Fruit fly (Drosophila melanogaster) whole organism, embryonic: ENCODE results near the gene rdhB.

Experiments
- Antp ChIP-seq: fragments of 200-800 bp; sonication (Bioruptor generic); optimal IDR thresholded peaks from 3 replicates; lab custom pipeline; 2016; ENCODE audit warnings: missing biosample characterization, missing genetic modification characterization
- CG10209 ChIP-seq: fragments of 200-800 bp; sonication (Bioruptor generic); optimal IDR thresholded peaks from 3 replicates; lab custom pipeline; 2017; ENCODE audit warnings: missing biosample characterization, mild to moderate bottlenecking, missing genetic modification characterization, missing genetic modification reagents
- CG13287 ChIP-seq: fragments of 200-800 bp; sonication (Bioruptor generic); IDR thresholded peaks from 2 replicates; pipeline ENCODE4 v1.3.6; 2022; ENCODE audit warnings: missing biosample characterization, missing genetic modification characterization; ENCODE audit not compliant: partially characterized antibody
- CG17186 ChIP-seq: fragments of 200-800 bp; sonication (Bioruptor generic); optimal IDR thresholded peaks from 3 replicates; lab custom pipeline; 2017; ENCODE audit warnings: missing biosample characterization, missing genetic modification reagents, missing genetic modification characterization
- CG2678 ChIP-seq: fragments of 200-800 bp; sonication (Bioruptor generic); optimal IDR thresholded peaks from 3 replicates; lab custom pipeline; 2019; ENCODE audit warnings: missing biosample characterization, mild to moderate bottlenecking, missing genetic modification characterization, moderate library complexity
- CG30020 ChIP-seq: fragments of 200-800 bp; optimal IDR thresholded peaks from 2 replicates; lab custom pipeline; 2019; ENCODE audit warnings: missing biosample characterization, mild to moderate bottlenecking, missing genetic modification characterization, moderate library complexity
- CG33557 ChIP-seq: fragments of 200-800 bp; sonication (Bioruptor generic); optimal IDR thresholded peaks from 2 replicates; lab custom pipeline; 2019; ENCODE audit warnings: missing biosample characterization, mild to moderate bottlenecking, missing genetic modification characterization, moderate library complexity
- CG34376 ChIP-seq: fragments of 200-800 bp; sonication (Bioruptor generic); optimal IDR thresholded peaks from 2 replicates; lab custom pipeline; 2018; ENCODE audit warnings: missing biosample characterization, mild to moderate bottlenecking, missing genetic modification characterization
- CG3726 ChIP-seq: fragments of 200-800 bp; sonication (Bioruptor generic); IDR thresholded peaks from 3 replicates; pipeline ENCODE4, ENCODE4 v1.3.6; 2022; ENCODE audit warnings: missing biosample characterization, missing genetic modification characterization
- CG3838 ChIP-seq: fragments of 200-800 bp; sonication (Bioruptor generic); optimal IDR thresholded peaks from 3 replicates; lab custom pipeline; 2016; ENCODE audit warnings: missing biosample characterization, missing genetic modification characterization
- CG4424 ChIP-seq: fragments of 200-800 bp; sonication (Bioruptor generic); optimal IDR thresholded peaks from 3 replicates; lab custom pipeline; 2016; ENCODE audit warnings: missing biosample characterization, missing genetic modification characterization
- CG6272 ChIP-seq: fragments of 200-800 bp; sonication (Bioruptor generic); IDR thresholded peaks from 2 replicates; pipeline ENCODE4 v1.3.6; 2022; ENCODE audit warnings: missing biosample characterization, missing genetic modification characterization
- CG9817 ChIP-seq: fragments of 200-800 bp; sonication (Bioruptor generic); optimal IDR thresholded peaks from 2 replicates; lab custom pipeline; 2018; ENCODE audit warnings: missing biosample characterization, mild to moderate bottlenecking, missing genetic modification characterization, moderate library complexity
- D ChIP-seq, 2 experiments: fragments of 200-800 bp in 1 of 2; fragments of >200 bp in 1 of 2; sonication (Bioruptor generic) in 1 of 2; optimal IDR thresholded peaks; 2 replicates in 1 of 2; 3 replicates in 1 of 2; lab custom pipeline; 2017; ENCODE audit warnings: mild to moderate bottlenecking in 1 of 2, missing biosample characterization in 1 of 2, missing genetic modification characterization in 1 of 2, missing genetic modification reagents in 1 of 2
- Dbx ChIP-seq: fragments of 200-800 bp; sonication (Bioruptor generic); IDR thresholded peaks from 3 replicates; pipeline ENCODE4 v1.3.6; 2022; ENCODE audit warnings: missing biosample characterization, missing genetic modification characterization
- Dfd ChIP-seq, 2 experiments: fragments of >200 bp; optimal IDR thresholded peaks; 2 replicates each; lab custom pipeline; 2017; ENCODE audit warnings: missing biosample characterization in 2 of 2, missing genetic modification characterization in 2 of 2
- Dp ChIP-seq: fragments of 200-800 bp; sonication (Bioruptor generic); optimal IDR thresholded peaks from 2 replicates; lab custom pipeline; 2018; ENCODE audit warnings: missing biosample characterization, mild to moderate bottlenecking, missing genetic modification characterization, moderate library complexity
- Hmr ChIP-seq: fragments of 200-800 bp; sonication (Bioruptor generic); optimal IDR thresholded peaks from 3 replicates; lab custom pipeline; 2017; ENCODE audit warnings: mild to moderate bottlenecking, missing biosample characterization, missing genetic modification reagents, missing genetic modification characterization
- Hmx ChIP-seq: fragments of 200-800 bp; sonication (Bioruptor generic); optimal IDR thresholded peaks from 2 replicates; lab custom pipeline; 2016; ENCODE audit warnings: missing biosample characterization, missing genetic modification characterization
- Lhr ChIP-seq: fragments of 200-800 bp; sonication (Bioruptor generic); optimal IDR thresholded peaks from 3 replicates; lab custom pipeline; 2017; ENCODE audit warnings: mild to moderate bottlenecking, missing biosample characterization, missing genetic modification reagents, missing genetic modification characterization
- Med ChIP-seq: fragments of 200-800 bp; sonication (Bioruptor generic); peaks from one replicate; lab custom pipeline; 2016; ENCODE audit warnings: missing biosample characterization, missing genetic modification characterization, mild to moderate bottlenecking, inconsistent platforms, moderate library complexity
- NC2α ChIP-seq: fragments of 200-800 bp; sonication (Bioruptor generic); optimal IDR thresholded peaks from 2 replicates; lab custom pipeline; 2016; ENCODE audit warnings: missing biosample characterization, missing genetic modification characterization
- Oaz ChIP-seq: fragments of 200-800 bp; sonication (Bioruptor generic); IDR thresholded peaks from 2 replicates; pipeline ENCODE4 v1.3.6; 2022; ENCODE audit warnings: missing biosample characterization, missing genetic modification characterization
- Pdp1 ChIP-seq, 2 experiments: fragments of 200-800 bp; sonication (Bioruptor generic); optimal IDR thresholded peaks; 3 replicates each; lab custom pipeline; 2016; ENCODE audit warnings: missing biosample characterization in 2 of 2, missing genetic modification characterization in 2 of 2, mild to moderate bottlenecking in 1 of 2, moderate library complexity in 1 of 2
- Ptx1 ChIP-seq: fragments of 200-800 bp; sonication (Bioruptor generic); IDR thresholded peaks from 2 replicates; pipeline ENCODE4 v1.3.6; 2022; ENCODE audit warnings: missing biosample characterization, missing genetic modification characterization
- Rfx ChIP-seq: fragments of 200-800 bp; sonication (Bioruptor generic); IDR thresholded peaks from 2 replicates; pipeline ENCODE4 v1.3.6; 2022; ENCODE audit warnings: missing biosample characterization, missing genetic modification characterization
- Spps ChIP-seq: fragments of 200-800 bp; sonication (Bioruptor generic); optimal IDR thresholded peaks from 2 replicates; lab custom pipeline; 2018; ENCODE audit warnings: missing biosample characterization, mild to moderate bottlenecking, missing genetic modification characterization
- Ssrp ChIP-seq: fragments of 200-800 bp; sonication (Bioruptor generic); optimal IDR thresholded peaks from 2 replicates; lab custom pipeline; 2018; ENCODE audit warnings: missing biosample characterization, mild to moderate bottlenecking, missing genetic modification characterization, moderate library complexity
- Tbp ChIP-seq: fragments of >200 bp; optimal IDR thresholded peaks from 2 replicates; lab custom pipeline; 2018; ENCODE audit warnings: missing biosample characterization, missing genetic modification characterization
- Trl ChIP-seq, 3 experiments: fragments of >200 bp in 2 of 3; fragments of 200-800 bp in 1 of 3; sonication (Bioruptor generic) in 1 of 3; optimal IDR thresholded peaks; 2 replicates in 1 of 3; 3 replicates in 2 of 3; lab custom pipeline; 2016 to 2017; ENCODE audit warnings: missing biosample characterization in 1 of 3, missing genetic modification characterization in 1 of 3
- Xrp1 ChIP-seq: fragments of 200-800 bp; sonication (Bioruptor generic); IDR thresholded peaks from 2 replicates; pipeline ENCODE4 v1.3.6; 2022; ENCODE audit warnings: missing biosample characterization, missing genetic modification characterization
- az2 ChIP-seq: fragments of 200-800 bp; sonication (Bioruptor generic); optimal IDR thresholded peaks from 3 replicates; lab custom pipeline; 2016; ENCODE audit warnings: missing biosample characterization, missing genetic modification characterization
- bcd ChIP-seq: fragments of 200-800 bp; sonication (Bioruptor generic); optimal IDR thresholded peaks from 2 replicates; lab custom pipeline; 2017; ENCODE audit warnings: missing biosample characterization, mild to moderate bottlenecking, missing genetic modification characterization
- br ChIP-seq: fragments of >200 bp; optimal IDR thresholded peaks from 2 replicates; lab custom pipeline; 2017
- cg ChIP-seq: fragments of 200-800 bp; sonication (Bioruptor generic); optimal IDR thresholded peaks from 3 replicates; lab custom pipeline; 2019; ENCODE audit warnings: missing biosample characterization, mild to moderate bottlenecking, missing genetic modification characterization, moderate library complexity
- corto ChIP-seq: fragments of 200-800 bp; sonication (Bioruptor generic); optimal IDR thresholded peaks from 2 replicates; lab custom pipeline; 2016; ENCODE audit warnings: missing biosample characterization, mild to moderate bottlenecking, missing genetic modification characterization, moderate library complexity
- crc ChIP-seq: fragments of 200-800 bp; sonication (Bioruptor generic); optimal IDR thresholded peaks from 2 replicates; lab custom pipeline; 2016; ENCODE audit warnings: missing biosample characterization, missing genetic modification characterization
- danr ChIP-seq: fragments of 200-800 bp; sonication (Bioruptor generic); IDR thresholded peaks from 2 replicates; pipeline ENCODE4 v1.3.6; 2022; ENCODE audit warnings: missing biosample characterization, missing genetic modification characterization
- en ChIP-seq: fragments of 200-800 bp; sonication (Bioruptor generic); optimal IDR thresholded peaks from 2 replicates; lab custom pipeline; 2016; ENCODE audit warnings: missing biosample characterization, missing genetic modification characterization
- gcm2 ChIP-seq: fragments of 200-800 bp; sonication (Bioruptor generic); optimal IDR thresholded peaks from 2 replicates; lab custom pipeline; 2016; ENCODE audit warnings: missing biosample characterization, missing genetic modification characterization
- ken ChIP-seq: fragments of 200-800 bp; sonication (Bioruptor generic); IDR thresholded peaks from 3 replicates; pipeline ENCODE4 v1.3.6; 2022; ENCODE audit warnings: missing biosample characterization, missing genetic modification characterization
- lov ChIP-seq, 2 experiments: fragments of 200-800 bp in 1 of 2; fragments of >200 bp in 1 of 2; sonication (Bioruptor generic) in 1 of 2; IDR thresholded peaks in 1 of 2; optimal IDR thresholded peaks in 1 of 2; 2 replicates in 1 of 2; 3 replicates in 1 of 2; pipeline versions ENCODE4 v1.3.6 to Lab custom; 2017 to 2022; ENCODE audit warnings: missing biosample characterization in 1 of 2, missing genetic modification characterization in 1 of 2
- nom ChIP-seq: fragments of 200-800 bp; sonication (Bioruptor generic); optimal IDR thresholded peaks from 2 replicates; lab custom pipeline; 2017; ENCODE audit warnings: missing biosample characterization, missing genetic modification characterization, mild to moderate bottlenecking, moderate library complexity, missing genetic modification reagents
- pum ChIP-seq: fragments of 200-800 bp; sonication (Bioruptor generic); optimal IDR thresholded peaks from 2 replicates; lab custom pipeline; 2016; ENCODE audit warnings: missing biosample characterization, missing genetic modification characterization
- rib ChIP-seq: fragments of 200-800 bp; sonication (Bioruptor generic); IDR thresholded peaks from 2 replicates; pipeline ENCODE4 v1.3.6; 2022; ENCODE audit warnings: missing biosample characterization, missing genetic modification characterization
- so ChIP-seq: fragments of 200-800 bp; sonication (Bioruptor generic); IDR thresholded peaks from 3 replicates; pipeline ENCODE4 v1.3.6; 2022; ENCODE audit warnings: missing biosample characterization, missing genetic modification characterization
- sob ChIP-seq: fragments of 200-800 bp; sonication (Bioruptor generic); IDR thresholded peaks from 2 replicates; pipeline ENCODE4 v1.3.6; 2022; ENCODE audit warnings: missing biosample characterization, missing genetic modification characterization
- tio ChIP-seq: fragments of 200-800 bp; sonication (Bioruptor generic); optimal IDR thresholded peaks from 2 replicates; lab custom pipeline; 2017; ENCODE audit warnings: missing biosample characterization, missing genetic modification characterization, inconsistent platforms
- vvl ChIP-seq: fragments of 200-800 bp; sonication (Bioruptor generic); IDR thresholded peaks from 2 replicates; pipeline ENCODE4 v1.3.6; 2022; ENCODE audit warnings: missing biosample characterization, missing genetic modification characterization
- zfh1 ChIP-seq: fragments of 200-800 bp; sonication (Bioruptor generic); IDR thresholded peaks from 3 replicates; pipeline ENCODE4 v1.3.6; 2022; ENCODE audit warnings: missing biosample characterization, missing genetic modification characterization

Gene rdhB

DNA sequence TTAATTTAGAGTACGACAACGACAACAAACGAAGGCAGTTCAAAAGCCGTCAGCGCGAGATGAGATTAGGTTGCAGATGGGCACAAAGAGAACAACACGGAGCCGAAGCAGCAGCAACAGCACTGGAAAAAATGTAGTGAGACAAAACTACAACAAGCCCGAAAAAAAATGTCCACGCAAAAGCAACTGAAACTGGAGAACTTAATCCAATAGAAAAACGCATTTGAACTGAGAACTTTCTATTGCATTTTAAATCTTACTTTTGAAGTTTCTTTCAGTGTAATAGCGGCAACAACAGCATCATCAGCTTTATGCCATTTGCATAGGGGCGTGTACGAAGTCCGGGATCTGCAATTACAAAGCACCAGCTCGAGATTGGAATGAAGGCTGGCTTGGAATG lies 12.0 kb upstream of the rdhB start:
- TF ChIP-seq CG3726 (GFP tag; lab: Robert Waterston, UW), result no peak
- TF ChIP-seq cg (GFP tag; lab: Kevin White, UChicago), result no peak
- TF ChIP-seq lov (optimal IDR thresholded peaks at IDR 0.05; lab: Kevin White, UChicago), result no peak
- no peak for TF ChIP-seq lov (GFP tag; IDR thresholded peaks at IDR 0.05; lab: Robert Waterston, UW)
- TF ChIP-seq bcd (GFP tag; lab: Kevin White, UChicago), result no peak
- no peak for TF ChIP-seq en
- peak; percentile 59 for TF ChIP-seq Xrp1 (GFP tag; lab: Robert Waterston, UW)
- no peak for TF ChIP-seq CG6272 (GFP tag; lab: Robert Waterston, UW)
- peak; percentile 24 for TF ChIP-seq Hmr (GFP tag; lab: Kevin White, UChicago)
- peak; percentile 33 for TF ChIP-seq nom (GFP tag; lab: Kevin White, UChicago)
- TF ChIP-seq NC2α (GFP tag; lab: Kevin White, UChicago), result no peak
- no peak for TF ChIP-seq CG30020 (tag; lab: Kevin White, UChicago)
- TF ChIP-seq zfh1 (GFP tag; lab: Robert Waterston, UW), result 0 out of 3 replicates have a peak, but pooled peaks have one; percentile 32
- no peak for TF ChIP-seq CG17186 (GFP tag; lab: Kevin White, UChicago)
- TF ChIP-seq danr, result no peak
- TF ChIP-seq Lhr, result no peak
- TF ChIP-seq rib (GFP tag; lab: Robert Waterston, UW), result no peak
- TF ChIP-seq CG3838 (GFP tag; lab: Kevin White, UChicago), result no peak
- TF ChIP-seq Oaz (GFP tag; lab: Robert Waterston, UW), result 0 out of 2 replicates have a peak, but pooled peaks have one; percentile 10
- no peak for TF ChIP-seq az2 (GFP tag; lab: Kevin White, UChicago)
- TF ChIP-seq gcm2 (GFP tag; lab: Kevin White, UChicago), result no peak
- 0 out of 2 replicates have a peak, but pooled peaks have one; percentile 15 for TF ChIP-seq Rfx (GFP tag; lab: Robert Waterston, UW)
- TF ChIP-seq pum (GFP tag; lab: Kevin White, UChicago), result no peak
- no peak for TF ChIP-seq Hmx (GFP tag; lab: Kevin White, UChicago)
- 0 out of 2 replicates have a peak, but pooled peaks have one; percentile 35 for TF ChIP-seq vvl
- TF ChIP-seq crc, result peak; percentile 9
- no peak for TF ChIP-seq tio (GFP tag; lab: Kevin White, UChicago)
- TF ChIP-seq CG10209, result no peak
- peak; percentile 76 for TF ChIP-seq Med (GFP tag; lab: Kevin White, UChicago)
- no peak for TF ChIP-seq Tbp
- no peak for TF ChIP-seq CG33557
- no peak for TF ChIP-seq Dfd (GFP tag; optimal IDR thresholded peaks at IDR 0.05; lab: Kevin White, UChicago)
- no peak for TF ChIP-seq CG4424
- no peak for TF ChIP-seq so (GFP tag; lab: Robert Waterston, UW)
- TF ChIP-seq corto (GFP tag; lab: Kevin White, UChicago), result no peak
- peak; percentile 29 for TF ChIP-seq CG2678 (tag; lab: Kevin White, UChicago)
- peak in 1 of 2 experiments; percentile 43 for TF ChIP-seq Pdp1 (GFP tag; optimal IDR thresholded peaks at IDR 0.05; lab: Kevin White, UChicago)
- no peak for TF ChIP-seq CG13287 (GFP tag; lab: Robert Waterston, UW)
- TF ChIP-seq Ssrp (tag; lab: Kevin White, UChicago), result no peak
- TF ChIP-seq Spps (tag; lab: Kevin White, UChicago), result no peak
- peak; percentile 20 for TF ChIP-seq Antp (GFP tag; lab: Kevin White, UChicago)
- no peak for TF ChIP-seq Dp (GFP tag; lab: Kevin White, UChicago)
- TF ChIP-seq br (lab: Kevin White, UChicago), result no peak
- peak; percentile 37; the same call in 1 of the 2 replicates for TF ChIP-seq sob
- TF ChIP-seq ken (GFP tag; lab: Robert Waterston, UW), result no peak
- TF ChIP-seq Trl (optimal IDR thresholded peaks at IDR 0.05; lab: Kevin White, UChicago), result no peak
- TF ChIP-seq Trl (GFP tag; optimal IDR thresholded peaks at IDR 0.05; lab: Kevin White, UChicago), result no peak
- no peak for TF ChIP-seq Dbx
- TF ChIP-seq Ptx1 (GFP tag; lab: Robert Waterston, UW), result 0 out of 2 replicates have a peak, but pooled peaks have one; percentile 14
- no peak for TF ChIP-seq D (optimal IDR thresholded peaks at IDR 0.05; lab: Kevin White, UChicago)
- TF ChIP-seq D (GFP tag; optimal IDR thresholded peaks at IDR 0.05; lab: Kevin White, UChicago), result no peak
- no peak for TF ChIP-seq CG9817 (tag; lab: Kevin White, UChicago)
- TF ChIP-seq CG34376, result no peak
